Worm (Caenorhabditis elegans): ENCODE data around the gene F55H2.7.

- no peak for TF ChIP-seq ama-1 (optimal IDR thresholded peaks at IDR 0.05)
- TF ChIP-seq tbx-11 (GFP tag; IDR thresholded peaks at IDR 0.05), result no peak
- no peak for TF ChIP-seq ceh-13 (GFP tag; optimal IDR thresholded peaks at IDR 0.05)
- TF ChIP-seq flt-1 (GFP tag; IDR thresholded peaks at IDR 0.05), result no peak
- TF ChIP-seq scrt-1 (GFP tag; IDR thresholded peaks at IDR 0.05), result no peak
- no peak for TF ChIP-seq ceh-36 (tag; optimal IDR thresholded peaks at IDR 0.05)
- TF ChIP-seq tbx-37 (GFP tag; conservative IDR thresholded peaks at IDR 0.05), result no peak
- no peak for TF ChIP-seq F13C5.2 (tag; optimal IDR thresholded peaks at IDR 0.05)
- TF ChIP-seq hnd-1 (tag; optimal IDR thresholded peaks at IDR 0.05), result no peak
- no peak for TF ChIP-seq pes-1 (GFP tag; IDR thresholded peaks at IDR 0.05)
- no peak for TF ChIP-seq hmbx-1 (tag; optimal IDR thresholded peaks at IDR 0.05)
- TF ChIP-seq ets-7 (tag; optimal IDR thresholded peaks at IDR 0.05), result no peak
- TF ChIP-seq B0310.2 (tag; optimal IDR thresholded peaks at IDR 0.05), result no peak
Observed at ce11 chrIII:9494209-9494608, 21.8 kb downstream of the F55H2.7 start.
